Fruit fly (Drosophila melanogaster) whole organism, embryonic: ENCODE data around the gene sad.

Experiments used
- Aef1 ChIP-seq: fragments of 200-800 bp; sonication (Bioruptor generic); IDR thresholded peaks from 3 replicates; pipeline ENCODE4 v1.3.6; 2022; ENCODE audit warnings: missing biosample characterization, missing genetic modification characterization
- B-H1 ChIP-seq: fragments of 200-800 bp; sonication (Bioruptor generic); IDR thresholded peaks from 3 replicates; pipeline ENCODE4 v1.3.6; 2022; ENCODE audit warnings: missing biosample characterization, missing genetic modification characterization
- CG10543 ChIP-seq: fragments of 200-800 bp; sonication (Bioruptor generic); optimal IDR thresholded peaks from 3 replicates; lab custom pipeline; 2017; ENCODE audit warnings: missing biosample characterization, mild to moderate bottlenecking, missing genetic modification characterization, moderate library complexity
- CG11504 ChIP-seq: fragments of 200-800 bp; sonication (Bioruptor generic); optimal IDR thresholded peaks from 3 replicates; lab custom pipeline; 2019; ENCODE audit warnings: missing biosample characterization, mild to moderate bottlenecking, missing genetic modification characterization, moderate library complexity
- CG12155 ChIP-seq: fragments of 200-800 bp; sonication (Bioruptor generic); optimal IDR thresholded peaks from 3 replicates; lab custom pipeline; 2016; ENCODE audit warnings: missing biosample characterization, missing genetic modification characterization
- CG12659 ChIP-seq: fragments of 200-800 bp; sonication (Bioruptor generic); optimal IDR thresholded peaks from 3 replicates; lab custom pipeline; 2017; ENCODE audit warnings: mild to moderate bottlenecking, missing biosample characterization, missing genetic modification reagents, missing genetic modification characterization
- CG13123 ChIP-seq: fragments of 200-800 bp; sonication (Bioruptor generic); optimal IDR thresholded peaks from 2 replicates; lab custom pipeline; 2016; ENCODE audit warnings: missing biosample characterization, missing genetic modification characterization
- CG13894 ChIP-seq: fragments of 200-800 bp; sonication (Bioruptor generic); optimal IDR thresholded peaks from 3 replicates; lab custom pipeline; 2018; ENCODE audit warnings: missing biosample characterization, mild to moderate bottlenecking, missing genetic modification characterization, moderate library complexity
- CG14710 ChIP-seq: fragments of 200-800 bp; sonication (Bioruptor generic); optimal IDR thresholded peaks from 3 replicates; lab custom pipeline; 2019; ENCODE audit warnings: missing biosample characterization, mild to moderate bottlenecking, missing genetic modification characterization, moderate library complexity
- CG16863 ChIP-seq: fragments of 200-800 bp; sonication (Bioruptor generic); optimal IDR thresholded peaks from 3 replicates; lab custom pipeline; 2016; ENCODE audit warnings: missing biosample characterization, missing genetic modification characterization
- CG1792 ChIP-seq: fragments of 200-800 bp; sonication (Bioruptor generic); optimal IDR thresholded peaks from 2 replicates; lab custom pipeline; 2016; ENCODE audit warnings: missing biosample characterization, missing genetic modification characterization
- CG18262 ChIP-seq: fragments of 200-800 bp; optimal IDR thresholded peaks from 3 replicates; lab custom pipeline; 2019; ENCODE audit warnings: missing biosample characterization, mild to moderate bottlenecking, missing genetic modification characterization, moderate library complexity
- CG18476 ChIP-seq: fragments of 200-800 bp; sonication (Bioruptor generic); optimal IDR thresholded peaks from 2 replicates; lab custom pipeline; 2016; ENCODE audit warnings: missing biosample characterization, mild to moderate bottlenecking, missing genetic modification characterization
- CG2129 ChIP-seq: fragments of 200-800 bp; sonication (Bioruptor generic); IDR thresholded peaks from 2 replicates; pipeline ENCODE4 v1.3.6; 2022; ENCODE audit warnings: missing biosample characterization, missing genetic modification characterization; ENCODE audit not compliant: partially characterized antibody
- CG3726 ChIP-seq: fragments of 200-800 bp; sonication (Bioruptor generic); IDR thresholded peaks from 3 replicates; pipeline ENCODE4, ENCODE4 v1.3.6; 2022; ENCODE audit warnings: missing biosample characterization, missing genetic modification characterization
- CG43689 ChIP-seq: fragments of 200-800 bp; sonication (Bioruptor generic); IDR thresholded peaks from 2 replicates; pipeline ENCODE4 v1.3.6; 2022; ENCODE audit warnings: missing biosample characterization, missing genetic modification characterization
- CG8290 ChIP-seq, 3 experiments: fragments of 200-800 bp; sonication (Bioruptor generic); optimal IDR thresholded peaks; 2 replicates each; lab custom pipeline; 2016 to 2019; ENCODE audit warnings: missing biosample characterization in 3 of 3, missing genetic modification characterization in 3 of 3, mild to moderate bottlenecking in 2 of 3, moderate library complexity in 1 of 3
- CG9215 ChIP-seq: fragments of 200-800 bp; sonication (Bioruptor generic); IDR thresholded peaks from 2 replicates; pipeline ENCODE4 v1.3.6; 2022; ENCODE audit warnings: missing biosample characterization, missing genetic modification characterization
- CG9437 ChIP-seq: fragments of 200-800 bp; sonication (Bioruptor generic); optimal IDR thresholded peaks from 2 replicates; lab custom pipeline; 2018; ENCODE audit warnings: missing biosample characterization, mild to moderate bottlenecking, missing genetic modification characterization
- CTCF ChIP-seq: fragments of 200-800 bp; sonication (Bioruptor generic); optimal IDR thresholded peaks from 2 replicates; lab custom pipeline; 2017; ENCODE audit warnings: missing biosample characterization, mild to moderate bottlenecking, missing genetic modification characterization, moderate library complexity
- Dbx ChIP-seq: fragments of 200-800 bp; sonication (Bioruptor generic); IDR thresholded peaks from 3 replicates; pipeline ENCODE4 v1.3.6; 2022; ENCODE audit warnings: missing biosample characterization, missing genetic modification characterization
- Doc2 ChIP-seq: fragments of 200-800 bp; sonication (Bioruptor generic); IDR thresholded peaks from 2 replicates; pipeline ENCODE4 v1.3.6; 2022; ENCODE audit warnings: missing biosample characterization, missing genetic modification characterization
- Doc3 ChIP-seq: fragments of 200-800 bp; sonication (Bioruptor generic); IDR thresholded peaks from 3 replicates; pipeline ENCODE4 v1.3.6; 2022; ENCODE audit warnings: missing biosample characterization, missing genetic modification characterization; ENCODE audit not compliant: partially characterized antibody
- E2f1 ChIP-seq: fragments of 200-800 bp; sonication (Bioruptor generic); IDR thresholded peaks from 2 replicates; pipeline ENCODE4 v1.3.6; 2022; ENCODE audit warnings: missing biosample characterization, missing genetic modification characterization
- H15 ChIP-seq: fragments of 200-800 bp; sonication (Bioruptor generic); IDR thresholded peaks from 3 replicates; pipeline ENCODE4 v1.3.6; 2022; ENCODE audit warnings: missing biosample characterization, missing genetic modification characterization
- Lpt ChIP-seq: fragments of >200 bp; optimal IDR thresholded peaks from 2 replicates; lab custom pipeline; 2018; ENCODE audit warnings: missing biosample characterization, missing genetic modification characterization
- Pdp1 ChIP-seq, 2 experiments: fragments of 200-800 bp; sonication (Bioruptor generic); optimal IDR thresholded peaks; 3 replicates each; lab custom pipeline; 2016; ENCODE audit warnings: missing biosample characterization in 2 of 2, missing genetic modification characterization in 2 of 2, mild to moderate bottlenecking in 1 of 2, moderate library complexity in 1 of 2
- Ssrp ChIP-seq: fragments of 200-800 bp; sonication (Bioruptor generic); optimal IDR thresholded peaks from 2 replicates; lab custom pipeline; 2018; ENCODE audit warnings: missing biosample characterization, mild to moderate bottlenecking, missing genetic modification characterization, moderate library complexity
- ac ChIP-seq: fragments of 200-800 bp; sonication (Bioruptor generic); optimal IDR thresholded peaks from 3 replicates; lab custom pipeline; 2017; ENCODE audit warnings: missing biosample characterization, mild to moderate bottlenecking, missing genetic modification characterization
- amos ChIP-seq: fragments of 200-800 bp; sonication (Bioruptor generic); IDR thresholded peaks from 2 replicates; pipeline ENCODE4 v1.3.6; 2022; ENCODE audit warnings: missing biosample characterization, missing genetic modification characterization; ENCODE audit not compliant: partially characterized antibody
- dmrt99B ChIP-seq: fragments of 200-800 bp; sonication (Bioruptor generic); optimal IDR thresholded peaks from 2 replicates; lab custom pipeline; 2018; ENCODE audit warnings: missing biosample characterization, mild to moderate bottlenecking, missing genetic modification characterization, moderate library complexity
- emc ChIP-seq: fragments of 200-800 bp; sonication (Bioruptor generic); optimal IDR thresholded peaks from 2 replicates; lab custom pipeline; 2016; ENCODE audit warnings: missing biosample characterization, missing genetic modification characterization
- ewg ChIP-seq: fragments of 200-800 bp; sonication (Bioruptor generic); optimal IDR thresholded peaks from 3 replicates; lab custom pipeline; 2017; ENCODE audit warnings: mild to moderate bottlenecking, missing biosample characterization, missing genetic modification reagents, missing genetic modification characterization
- fd64A ChIP-seq: fragments of 200-800 bp; sonication (Bioruptor generic); optimal IDR thresholded peaks from 3 replicates; lab custom pipeline; 2018; ENCODE audit warnings: missing biosample characterization, mild to moderate bottlenecking, missing genetic modification characterization
- grau ChIP-seq: fragments of 200-800 bp; optimal IDR thresholded peaks from 3 replicates; lab custom pipeline; 2019; ENCODE audit warnings: missing biosample characterization, mild to moderate bottlenecking, missing genetic modification characterization, moderate library complexity
- ind ChIP-seq: fragments of 200-800 bp; sonication (Bioruptor generic); optimal IDR thresholded peaks from 3 replicates; lab custom pipeline; 2016; ENCODE audit warnings: missing biosample characterization, missing genetic modification characterization
- kah ChIP-seq: fragments of 200-800 bp; sonication (Bioruptor generic); optimal IDR thresholded peaks from 2 replicates; lab custom pipeline; 2018; ENCODE audit warnings: missing biosample characterization, mild to moderate bottlenecking, missing genetic modification characterization
- kay ChIP-seq: fragments of 200-800 bp; sonication (Bioruptor generic); optimal IDR thresholded peaks from 2 replicates; lab custom pipeline; 2016; ENCODE audit warnings: missing biosample characterization, missing genetic modification characterization
- kni ChIP-seq: fragments of 200-800 bp; sonication (Bioruptor generic); optimal IDR thresholded peaks from 3 replicates; lab custom pipeline; 2017; ENCODE audit warnings: mild to moderate bottlenecking, missing biosample characterization, missing genetic modification reagents, missing genetic modification characterization
- nerfin-2 ChIP-seq: fragments of 200-800 bp; sonication (Bioruptor generic); IDR thresholded peaks from 2 replicates; pipeline ENCODE4 v1.3.6; 2022; ENCODE audit warnings: missing biosample characterization, missing genetic modification characterization; ENCODE audit not compliant: partially characterized antibody
- nmo ChIP-seq: fragments of 200-800 bp; sonication (Bioruptor generic); optimal IDR thresholded peaks from 2 replicates; lab custom pipeline; 2018; ENCODE audit warnings: missing biosample characterization, mild to moderate bottlenecking, missing genetic modification characterization, moderate library complexity
- onecut ChIP-seq: fragments of 200-800 bp; sonication (Bioruptor generic); IDR thresholded peaks from 2 replicates; pipeline ENCODE4 v1.3.6; 2022; ENCODE audit warnings: missing biosample characterization, missing genetic modification characterization
- peb ChIP-seq: fragments of 200-800 bp; sonication (Bioruptor generic); IDR thresholded peaks from 2 replicates; pipeline ENCODE4 v1.3.6; 2022; ENCODE audit warnings: missing biosample characterization, missing genetic modification characterization
- pzg ChIP-seq: fragments of 200-800 bp; sonication (Bioruptor generic); optimal IDR thresholded peaks from 3 replicates; lab custom pipeline; 2018; ENCODE audit warnings: missing biosample characterization, mild to moderate bottlenecking, missing genetic modification characterization, moderate library complexity
- salm ChIP-seq: fragments of 200-800 bp; sonication (Bioruptor generic); optimal IDR thresholded peaks from 2 replicates; lab custom pipeline; 2018; ENCODE audit warnings: missing biosample characterization, mild to moderate bottlenecking, missing genetic modification characterization
- seq ChIP-seq: fragments of 200-800 bp; sonication (Bioruptor generic); IDR thresholded peaks from 2 replicates; pipeline ENCODE4 v1.3.6; 2022; ENCODE audit warnings: missing biosample characterization, missing genetic modification characterization
- sima ChIP-seq: fragments of 200-800 bp; sonication (Bioruptor generic); optimal IDR thresholded peaks from 2 replicates; lab custom pipeline; 2016; ENCODE audit warnings: missing biosample characterization, missing genetic modification characterization
- ssp ChIP-seq: fragments of 200-800 bp; sonication (Bioruptor generic); IDR thresholded peaks from 2 replicates; pipeline ENCODE4 v1.3.6; 2022; ENCODE audit warnings: missing biosample characterization, missing genetic modification characterization
- tap ChIP-seq: fragments of 200-800 bp; optimal IDR thresholded peaks from 3 replicates; lab custom pipeline; 2019; ENCODE audit warnings: missing biosample characterization, mild to moderate bottlenecking, missing genetic modification characterization, moderate library complexity
- tna ChIP-seq: fragments of 200-800 bp; sonication (Bioruptor generic); IDR thresholded peaks from 2 replicates; pipeline ENCODE4 v1.3.6; 2022; ENCODE audit warnings: missing biosample characterization, missing genetic modification characterization; ENCODE audit not compliant: partially characterized antibody
- vvl ChIP-seq: fragments of 200-800 bp; sonication (Bioruptor generic); IDR thresholded peaks from 2 replicates; pipeline ENCODE4 v1.3.6; 2022; ENCODE audit warnings: missing biosample characterization, missing genetic modification characterization
- yki ChIP-seq: fragments of >200 bp; optimal IDR thresholded peaks from 3 replicates; lab custom pipeline; 2018

sad gene

dm6 chr3R:11855156-11855555, 21.9 kb upstream of the sad start (continued):
- TF ChIP-seq CG18262 = peak; percentile 29
- TF ChIP-seq CG12155 (GFP tag; lab: Kevin White, UChicago) = no peak
- TF ChIP-seq CG10543 = no peak
- no peak for TF ChIP-seq CG18476 (GFP tag; lab: Kevin White, UChicago)
- no peak for TF ChIP-seq amos (GFP tag; lab: Robert Waterston, UW)
- no peak for TF ChIP-seq E2f1 (GFP tag; lab: Robert Waterston, UW)
- TF ChIP-seq CG12659 = peak; percentile 25
- TF ChIP-seq yki (lab: Kevin White, UChicago) = no peak
- TF ChIP-seq CG14710 (tag; lab: Kevin White, UChicago) = no peak
- no peak for TF ChIP-seq CG9215 (GFP tag; lab: Robert Waterston, UW)
- TF ChIP-seq dmrt99B (tag; lab: Kevin White, UChicago) = peak; percentile 62
- no peak for TF ChIP-seq nerfin-2 (GFP tag; lab: Robert Waterston, UW)
- TF ChIP-seq CG3726 (GFP tag; lab: Robert Waterston, UW) = no peak
- TF ChIP-seq kay (GFP tag; lab: Kevin White, UChicago) = no peak
- TF ChIP-seq CG13894 (tag; lab: Kevin White, UChicago) = no peak
- peak; percentile 19; the same call in 2 of the 3 replicates for TF ChIP-seq B-H1 (GFP tag; lab: Robert Waterston, UW)
- TF ChIP-seq sima (GFP tag; lab: Kevin White, UChicago) = no peak
- no peak for TF ChIP-seq CG43689 (GFP tag; lab: Robert Waterston, UW)
- no peak for TF ChIP-seq Lpt (GFP tag; lab: Kevin White, UChicago)
- TF ChIP-seq CG11504 (tag; lab: Kevin White, UChicago) = peak; percentile 63
- TF ChIP-seq kah (GFP tag; lab: Kevin White, UChicago) = no peak
- 0 out of 2 replicates have a peak, but pooled peaks have one; percentile 68 for TF ChIP-seq vvl (GFP tag; lab: Robert Waterston, UW)
- TF ChIP-seq Doc2 = no peak
- no peak for TF ChIP-seq fd64A (GFP tag; lab: Kevin White, UChicago)
- TF ChIP-seq CG2129 (GFP tag; lab: Robert Waterston, UW) = no peak
- TF ChIP-seq pzg (GFP tag; lab: Kevin White, UChicago) = no peak
- no peak for TF ChIP-seq Dbx (GFP tag; lab: Robert Waterston, UW)
- no peak for TF ChIP-seq CG13123 (GFP tag; lab: Kevin White, UChicago)
- TF ChIP-seq CG8290 (GFP tag; optimal IDR thresholded peaks at IDR 0.05; lab: Kevin White, UChicago) = no peak
- no peak for TF ChIP-seq CG8290 (tag; optimal IDR thresholded peaks at IDR 0.05; lab: Kevin White, UChicago)
- TF ChIP-seq tap (tag; lab: Kevin White, UChicago) = no peak
- TF ChIP-seq CG1792 = no peak
- no peak for TF ChIP-seq ac (GFP tag; lab: Kevin White, UChicago)
- no peak for TF ChIP-seq CG16863
- TF ChIP-seq emc = no peak
- TF ChIP-seq salm (tag; lab: Kevin White, UChicago) = no peak
- TF ChIP-seq ewg (GFP tag; lab: Kevin White, UChicago) = no peak
- no peak for TF ChIP-seq onecut (GFP tag; lab: Robert Waterston, UW)
- no peak for TF ChIP-seq ssp (GFP tag; lab: Robert Waterston, UW)
- peak; percentile 19 for TF ChIP-seq nmo (GFP tag; lab: Kevin White, UChicago)
- TF ChIP-seq tna (GFP tag; lab: Robert Waterston, UW) = no peak
- peak in 1 of 2 experiments; percentile 50 for TF ChIP-seq Pdp1 (GFP tag; optimal IDR thresholded peaks at IDR 0.05; lab: Kevin White, UChicago)
- no peak for TF ChIP-seq CTCF (GFP tag; lab: Kevin White, UChicago)
- no peak for TF ChIP-seq H15
- TF ChIP-seq Ssrp = no peak
- TF ChIP-seq peb = no peak
- TF ChIP-seq kni (GFP tag; lab: Kevin White, UChicago) = no peak
- peak; percentile 44; the same call in 2 of the 3 replicates for TF ChIP-seq Aef1
- no peak for TF ChIP-seq ind (GFP tag; lab: Kevin White, UChicago)
- no peak for TF ChIP-seq CG9437
- TF ChIP-seq grau = peak; percentile 45
- no peak for TF ChIP-seq Doc3 (GFP tag; lab: Robert Waterston, UW)
- TF ChIP-seq seq (GFP tag; lab: Robert Waterston, UW) = no peak
